Worm (Caenorhabditis elegans): ENCODE results near the gene F10E9.11.

ce11 chrIII:8322645-8323213, 3.7 kb upstream of the F10E9.11 start, which contains the start of gene F10E9.1:
- no peak for TF ChIP-seq ama-1 (optimal IDR thresholded peaks at IDR 0.05)
- no peak for TF ChIP-seq sea-1 (GFP tag; conservative IDR thresholded peaks at IDR 0.05)
- TF ChIP-seq ets-7 (tag; optimal IDR thresholded peaks at IDR 0.05): no peak

All from whole organism, early embryonic.